Worm (Caenorhabditis elegans) whole organism, young adult: Measurements from ENCODE around the gene exc-9.

Source experiments
- F57C9.4 ChIP-seq: sonication (generic microtip); optimal IDR thresholded peaks from 2 replicates; lab custom pipeline; 2017; ENCODE audit warnings: mild to moderate bottlenecking, missing genetic modification characterization, missing compliant biosample characterization
- ama-1 ChIP-seq, 3 experiments: fragments of 150-350 bp in 1 of 3; sonication (generic microtip) in 2 of 3; optimal IDR thresholded peaks; 2 replicates each; lab custom pipeline; 2014 to 2018; ENCODE audit warnings: missing biosample characterization in 2 of 3, missing genetic modification characterization in 2 of 3, missing genetic modification reagents in 2 of 3
- lsy-27 ChIP-seq: sonication (generic microtip); optimal IDR thresholded peaks from 2 replicates; lab custom pipeline; 2017; ENCODE audit warnings: missing genetic modification characterization, mild to moderate bottlenecking, missing compliant biosample characterization, antibody characterized with exemption, missing genotype, borderline replicate concordance; ENCODE audit not compliant: insufficient read depth
- pha-4 ChIP-seq: fragments of 150-350 bp; sonication (generic microtip); optimal IDR thresholded peaks from 2 replicates; lab custom pipeline; 2014; ENCODE audit warnings: missing biosample characterization, missing genetic modification reagents, missing genetic modification characterization
- snpc-4 ChIP-seq, 5 experiments: fragments of 150-350 bp in 1 of 5; sonication (generic microtip) in 4 of 5; optimal IDR thresholded peaks; 2 replicates each; lab custom pipeline; 2014 to 2018; ENCODE audit warnings: missing genetic modification characterization in 5 of 5, missing biosample characterization in 3 of 5, antibody characterized with exemption in 2 of 5, mild to moderate bottlenecking in 2 of 5, missing compliant biosample characterization in 2 of 5, missing genotype in 2 of 5, moderate library complexity in 2 of 5, missing genetic modification reagents in 1 of 5

DNA sequence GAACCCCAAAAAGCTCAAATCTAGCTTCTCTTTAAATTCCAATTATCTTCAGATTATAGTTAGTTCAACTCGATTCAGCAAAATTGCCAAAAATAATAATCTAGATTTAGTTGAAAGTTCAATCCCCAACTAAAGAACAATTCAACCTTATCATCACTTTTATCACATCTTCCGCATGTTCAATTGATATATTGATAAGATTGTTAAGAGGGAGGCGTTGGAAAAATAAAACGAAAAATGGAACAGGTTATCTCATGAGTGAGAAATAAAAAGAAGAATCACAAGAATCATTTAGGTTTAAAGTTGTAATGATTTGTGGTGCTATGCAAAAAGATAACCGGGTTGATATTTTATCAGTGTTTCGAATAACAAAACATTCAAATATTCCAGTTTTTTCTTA, 44.9 kb upstream of the exc-9 start:
- TF ChIP-seq lsy-27 (no peak), snpc-4 (GFP tag; optimal IDR thresholded peaks at IDR 0.05; lab: Kevin White, UChicago) (no peak), snpc-4 (tag; optimal IDR thresholded peaks at IDR 0.05; lab: Kevin White, UChicago) (no peak), ama-1 (optimal IDR thresholded peaks at IDR 0.05; lab: Kevin White, UChicago) (no peak), ama-1 (GFP tag; optimal IDR thresholded peaks at IDR 0.05; lab: Kevin White, UChicago) (no peak), F57C9.4 (tag; lab: Kevin White, UChicago) (no peak), pha-4 (tag; lab: Kevin White, UChicago) (no peak)
